Worm (Caenorhabditis elegans) whole organism, L4/young adult: ENCODE results near the gene chs-2.

Source experiments
- dao-5 ChIP-seq: sonication (generic microtip); optimal IDR thresholded peaks from 2 replicates; lab custom pipeline; 2016; ENCODE audit warnings: missing genotype, missing genetic modification characterization, moderate library complexity, missing compliant biosample characterization
- him-1 ChIP-seq: sonication (generic microtip); optimal IDR thresholded peaks from 2 replicates; lab custom pipeline; 2016; ENCODE audit warnings: missing genotype, missing genetic modification reagents, missing genetic modification characterization, missing compliant biosample characterization

- no peak for TF ChIP-seq him-1 (tag; lab: Kevin White, UChicago)
- no peak for TF ChIP-seq dao-5 (tag; lab: Kevin White, UChicago)
These were observed 11.3 kb downstream of the chs-2 start for ce11 chrII:208097-208496.
